Worm (Caenorhabditis elegans): ENCODE data around the gene F55A11.1.
A peak's percentile ranks its signal among the peaks of the same experiment; 100 is the strongest.

DNA sequence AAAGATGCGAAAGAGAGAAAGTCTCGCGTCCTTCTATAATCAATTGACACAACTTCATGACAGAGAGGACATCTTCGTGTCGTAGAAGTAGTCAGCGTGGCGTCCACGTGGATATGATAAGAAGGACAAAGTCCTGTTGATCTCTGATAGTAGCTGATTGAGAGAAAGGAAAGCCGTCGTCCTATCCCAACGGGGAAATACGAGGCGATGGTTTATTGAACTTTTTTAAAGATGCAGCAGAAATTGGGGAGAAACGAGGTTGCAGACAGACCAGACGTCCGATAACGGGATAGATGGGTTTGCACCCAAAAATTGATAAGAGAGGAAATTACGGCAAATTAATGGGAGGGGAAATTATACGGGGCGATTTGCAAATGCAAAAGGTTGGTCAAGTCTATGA lies 38.3 kb upstream of the F55A11.1 start:
- TF ChIP-seq egl-44 (GFP tag; IDR thresholded peaks at IDR 0.05) (no peak), let-526 (GFP tag; IDR thresholded peaks at IDR 0.05) (no peak), him-1 (tag; optimal IDR thresholded peaks at IDR 0.05) (no peak), cebp-1 (GFP tag; IDR thresholded peaks at IDR 0.05) (no peak), cebp-1 (tag; optimal IDR thresholded peaks at IDR 0.05) (peak; percentile 28), gei-17 (GFP tag; optimal IDR thresholded peaks at IDR 0.05) (no peak), rcor-1 (GFP tag; IDR thresholded peaks at IDR 0.05) (no peak), unc-62 (GFP tag; optimal IDR thresholded peaks at IDR 0.05) (no peak), pha-4 (tag; optimal IDR thresholded peaks at IDR 0.05) (no peak)

All from whole organism, young adult.